Worm (Caenorhabditis elegans): ENCODE data around the gene K12H4.2.

DNA sequence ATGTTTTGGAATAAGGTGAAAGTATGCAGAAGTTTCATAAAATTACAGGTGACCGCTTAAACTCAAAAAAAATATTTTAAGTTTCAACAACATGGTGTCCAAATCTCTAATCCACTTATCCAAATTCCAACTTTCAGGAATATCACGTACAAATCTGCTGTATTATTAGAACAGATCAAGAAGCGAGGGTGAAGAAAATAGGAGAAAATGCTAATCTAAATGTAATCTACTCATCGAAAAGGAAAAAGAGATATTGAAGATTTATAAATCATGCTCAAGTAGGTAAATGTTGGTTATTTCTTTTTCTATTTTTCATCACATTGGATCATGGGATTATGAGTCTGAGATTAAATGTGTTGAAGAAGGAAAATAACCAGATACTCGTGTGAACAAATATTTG, 46.0 kb upstream of the K12H4.2 start:
- TF ChIP-seq ztf-25 (GFP tag; IDR thresholded peaks at IDR 0.05) (no peak), attf-6 (GFP tag; IDR thresholded peaks at IDR 0.05) (no peak), F57A8.1 (GFP tag; optimal IDR thresholded peaks at IDR 0.05) (no peak), F52B5.7 (tag; optimal IDR thresholded peaks at IDR 0.05) (no peak), lin-26 (GFP tag; IDR thresholded peaks at IDR 0.05) (no peak), bed-2 (GFP tag; IDR thresholded peaks at IDR 0.05) (no peak)
